Fruit fly (Drosophila melanogaster): ENCODE results near the gene ed.

DNA sequence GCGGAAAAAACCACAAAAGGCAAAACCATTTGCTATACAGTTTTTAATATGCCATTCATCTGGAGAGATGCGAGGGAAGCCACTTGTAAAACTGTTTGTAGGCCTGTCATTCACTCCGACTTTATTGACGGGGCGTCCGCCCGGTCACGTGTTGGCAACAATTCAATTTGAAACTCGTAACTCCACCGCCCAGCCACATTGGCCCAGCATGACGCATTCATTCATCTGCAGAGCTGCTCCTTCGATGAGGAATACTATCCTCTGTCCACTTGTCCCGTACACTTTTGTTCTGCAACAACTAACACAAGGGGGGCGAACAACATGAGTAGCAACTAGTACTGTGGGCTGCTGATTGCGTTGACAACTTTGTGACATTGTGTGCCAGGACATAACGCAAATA lies 101.1 kb downstream of the ed start:
- TF ChIP-seq psq (GFP tag; optimal IDR thresholded peaks at IDR 0.05) (no peak), slou (GFP tag; optimal IDR thresholded peaks at IDR 0.05) (no peak), peb (GFP tag; IDR thresholded peaks at IDR 0.05) (no peak), Dad (GFP tag; optimal IDR thresholded peaks at IDR 0.05) (no peak), ac (GFP tag; optimal IDR thresholded peaks at IDR 0.05) (no peak), CG13123 (GFP tag; optimal IDR thresholded peaks at IDR 0.05) (no peak), CG32772 (GFP tag; IDR thresholded peaks at IDR 0.05) (no peak), pum (GFP tag; optimal IDR thresholded peaks at IDR 0.05) (no peak), CG9727 (GFP tag; optimal IDR thresholded peaks at IDR 0.05) (no peak), mirr (GFP tag; optimal IDR thresholded peaks at IDR 0.05) (no peak), MTF-1 (GFP tag; optimal IDR thresholded peaks at IDR 0.05; ENCODE audit: borderline replicate concordance) (no peak), CG30431 (GFP tag; optimal IDR thresholded peaks at IDR 0.05) (no peak), CG1603 (tag; optimal IDR thresholded peaks at IDR 0.05) (no peak)
